Worm (Caenorhabditis elegans): ENCODE data around the gene enri-2.

enri-2 gene

DNA sequence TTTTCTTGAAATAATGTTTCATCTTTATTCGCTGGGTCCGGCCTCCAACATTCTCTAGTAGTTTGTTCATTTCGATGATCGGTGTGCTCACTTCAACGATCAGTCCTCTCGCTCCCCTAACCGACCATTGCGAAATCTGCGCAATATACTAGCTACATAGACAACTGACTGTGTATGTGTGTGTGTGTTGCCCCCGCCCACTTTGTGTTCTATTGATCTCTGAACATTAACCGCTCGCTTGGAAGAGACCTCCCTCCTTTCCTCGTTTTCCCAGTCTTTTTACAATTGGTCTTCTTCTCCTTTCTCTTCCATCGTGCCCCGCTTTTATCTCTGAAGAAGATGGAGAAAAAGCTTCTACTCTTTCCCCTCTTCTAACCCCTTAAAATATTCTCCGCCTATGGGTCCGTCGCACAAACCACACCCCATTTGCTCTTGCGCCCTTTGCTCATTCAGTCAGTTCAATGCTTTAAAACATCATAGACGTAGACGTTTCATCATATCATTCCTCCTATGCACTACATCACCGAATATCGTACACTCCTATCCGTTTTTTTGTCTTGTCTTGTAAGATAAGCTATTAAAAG, 11.8 kb downstream of the enri-2 start:
- TF ChIP-seq mxl-3 (GFP tag; optimal IDR thresholded peaks at IDR 0.05) (peak; percentile 1), aha-1 (tag) (peak; percentile 96), hlh-11 (tag; optimal IDR thresholded peaks at IDR 0.05) (peak; percentile 76), zfp-2 (tag; optimal IDR thresholded peaks at IDR 0.05) (no peak), pqm-1 (tag; optimal IDR thresholded peaks at IDR 0.05) (no peak), nhr-6 (tag; optimal IDR thresholded peaks at IDR 0.05) (no peak), pha-4 (GFP tag; IDR thresholded peaks at IDR 0.05) (no peak), pha-4 (tag; optimal IDR thresholded peaks at IDR 0.05) (peak; percentile 48), attf-4 (tag; optimal IDR thresholded peaks at IDR 0.05) (no peak), hmg-1.1 (GFP tag; IDR thresholded peaks at IDR 0.05) (peak; percentile 81), egl-43 (GFP tag; IDR thresholded peaks at IDR 0.05) (no peak), zfp-3 (GFP tag; conservative IDR thresholded peaks at IDR 0.05) (no peak), unc-62 (GFP tag; optimal IDR thresholded peaks at IDR 0.05 in 1 of 2) (peak in 1 of 2 experiments; percentile 98), unc-62 (tag; optimal IDR thresholded peaks at IDR 0.05) (peak; percentile 16), lin-29 (GFP tag; IDR thresholded peaks at IDR 0.05) (no peak), nhr-111 (GFP tag; optimal IDR thresholded peaks at IDR 0.05) (no peak), php-3 (GFP tag; IDR thresholded peaks at IDR 0.05) (no peak), ztf-7 (tag; optimal IDR thresholded peaks at IDR 0.05) (peak; percentile 82), Y5F2A.4 (GFP tag; optimal IDR thresholded peaks at IDR 0.05) (no peak), ceh-20 (GFP tag; IDR thresholded peaks at IDR 0.05) (no peak), lin-38 (GFP tag; IDR thresholded peaks at IDR 0.05) (no peak), ceh-28 (tag; optimal IDR thresholded peaks at IDR 0.05) (no peak), dmd-8 (GFP tag; IDR thresholded peaks at IDR 0.05) (no peak), T26A8.4 (GFP tag; IDR thresholded peaks at IDR 0.05) (0 out of 2 replicates have a peak, but pooled peaks have one; percentile 18), daf-16 (GFP tag; optimal IDR thresholded peaks at IDR 0.05) (no peak), daf-16 (tag; optimal IDR thresholded peaks at IDR 0.05) (no peak), snpc-4 (tag; optimal IDR thresholded peaks at IDR 0.05) (no peak), zip-2 (tag; optimal IDR thresholded peaks at IDR 0.05) (no peak), nhr-28 (tag; optimal IDR thresholded peaks at IDR 0.05) (peak; percentile 77), dmd-6 (GFP tag; IDR thresholded peaks at IDR 0.05) (peak; percentile 39), lin-13 (GFP tag; optimal IDR thresholded peaks at IDR 0.05) (peak; percentile 7), madf-5 (GFP tag; IDR thresholded peaks at IDR 0.05) (no peak), gei-8 (GFP tag; optimal IDR thresholded peaks at IDR 0.05) (no peak), cey-2 (tag; optimal IDR thresholded peaks at IDR 0.05; ENCODE audit: borderline replicate concordance, insufficient read depth) (no peak), nhr-48 (tag; optimal IDR thresholded peaks at IDR 0.05) (peak; percentile 5), nhr-237 (tag; optimal IDR thresholded peaks at IDR 0.05) (no peak), ztf-11 (tag; optimal IDR thresholded peaks at IDR 0.05) (no peak), mes-2 (tag; optimal IDR thresholded peaks at IDR 0.05; ENCODE audit: poor library complexity, severe bottlenecking) (no peak), mep-1 (tag; optimal IDR thresholded peaks at IDR 0.05) (peak; percentile 60), hlh-30 (tag; optimal IDR thresholded peaks at IDR 0.05; ENCODE audit: insufficient read depth) (peak; percentile 69), tra-1 (GFP tag; IDR thresholded peaks at IDR 0.05) (no peak; the same call in 1 of the 2 replicates), mdl-1 (tag; optimal IDR thresholded peaks at IDR 0.05) (peak in 1 of 2 experiments; percentile 79), set-16 (GFP tag; IDR thresholded peaks at IDR 0.05) (peak; percentile 19; the same call in 1 of the 2 replicates), lsy-2 (tag; optimal IDR thresholded peaks at IDR 0.05) (peak in 1 of 2 experiments; percentile 18), vab-7 (GFP tag; IDR thresholded peaks at IDR 0.05) (no peak), Y75B8A.6 (GFP tag; IDR thresholded peaks at IDR 0.05) (no peak), rbr-2 (tag; optimal IDR thresholded peaks at IDR 0.05) (peak; percentile 19), snpc-1.2 (GFP tag; IDR thresholded peaks at IDR 0.05) (no peak), dve-1 (tag; optimal IDR thresholded peaks at IDR 0.05; ENCODE audit: insufficient read depth) (peak; percentile 47), daf-19 (GFP tag; conservative IDR thresholded peaks at IDR 0.05) (no peak), ctbp-1 (GFP tag; IDR thresholded peaks at IDR 0.05) (peak; percentile 80)

Measured in whole organism, L4 larva.